Worm (Caenorhabditis elegans) whole organism, midembryonic: Measurements from ENCODE around the gene srt-6.

ENCODE experiments used
- T22C8.4 ChIP-seq: fragments of 200-800 bp; sonication (Bioruptor generic); IDR thresholded peaks from 2 replicates; pipeline ENCODE4 v1.3.6; 2022; ENCODE audit warnings: missing genetic modification characterization, missing compliant biosample characterization
- cog-1 ChIP-seq: sonication (generic microtip); optimal IDR thresholded peaks from 2 replicates; lab custom pipeline; 2016; ENCODE audit warnings: missing genetic modification characterization, missing compliant biosample characterization
- flt-1 ChIP-seq: fragments of 200-800 bp; sonication (Bioruptor generic); IDR thresholded peaks from 2 replicates; pipeline ENCODE4 v1.3.6; 2022; ENCODE audit warnings: missing genetic modification characterization, missing compliant biosample characterization
- klf-2 ChIP-seq: fragments of 200-800 bp; sonication (Bioruptor generic); conservative IDR thresholded peaks from 2 replicates; pipeline ENCODE4 v1.3.6; 2022; ENCODE audit warnings: missing genetic modification reagents, missing genetic modification characterization, missing compliant biosample characterization
- med-1 ChIP-seq: sonication (generic microtip); optimal IDR thresholded peaks from 2 replicates; lab custom pipeline; 2017; ENCODE audit warnings: missing genetic modification characterization, mild to moderate bottlenecking, missing compliant biosample characterization, antibody characterized with exemption, missing genetic modification reagents; ENCODE audit not compliant: insufficient read depth
- ref-1 ChIP-seq: fragments of 200-800 bp; sonication (Bioruptor generic); conservative IDR thresholded peaks from 2 replicates; pipeline ENCODE4 v1.3.6; 2022; ENCODE audit warnings: missing genetic modification reagents, missing genetic modification characterization, missing compliant biosample characterization
- tab-1 ChIP-seq: fragments of 200-800 bp; sonication (Bioruptor generic); IDR thresholded peaks from 2 replicates; pipeline ENCODE4 v1.3.6; 2022; ENCODE audit warnings: missing genetic modification characterization, missing compliant biosample characterization
- ztf-23 ChIP-seq: fragments of 200-800 bp; sonication (Bioruptor generic); IDR thresholded peaks from 2 replicates; pipeline ENCODE4 v1.3.6; 2022; ENCODE audit warnings: missing genetic modification reagents, missing genetic modification characterization, missing compliant biosample characterization
- ztf-29 ChIP-seq: fragments of 200-800 bp; sonication (Bioruptor generic); IDR thresholded peaks from 2 replicates; pipeline ENCODE4 v1.3.6; 2022; ENCODE audit warnings: missing genetic modification reagents, missing genetic modification characterization, missing compliant biosample characterization

DNA sequence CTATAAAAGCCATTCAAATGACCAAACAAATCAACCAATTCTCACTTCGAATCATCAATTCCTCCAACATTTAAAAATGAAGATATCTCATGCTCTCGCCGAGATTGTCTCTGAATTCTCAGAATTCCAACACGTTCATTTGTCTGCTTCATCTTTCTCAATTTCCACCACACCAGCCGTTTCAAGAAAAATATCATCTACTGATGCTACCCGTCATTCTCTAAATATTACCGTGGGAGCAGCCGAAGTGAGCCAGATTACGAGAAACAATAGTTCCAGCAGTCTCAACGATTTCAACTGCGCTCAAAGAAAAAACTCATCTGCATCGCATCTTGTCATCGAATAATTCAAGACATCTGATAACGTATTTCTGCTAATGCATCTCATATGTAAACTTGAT is 6.3 kb upstream of the srt-6 start, which contains the start of gene F18E3.12:
- TF ChIP-seq flt-1 (GFP tag; lab: Robert Waterston, UW) (no peak), med-1 (GFP tag; lab: Kevin White, UChicago) (no peak), ref-1 (no peak), ztf-23 (GFP tag; lab: Robert Waterston, UW) (no peak), T22C8.4 (GFP tag; lab: Robert Waterston, UW) (no peak), ztf-29 (no peak), cog-1 (tag; lab: Kevin White, UChicago) (no peak), klf-2 (no peak), tab-1 (GFP tag; lab: Robert Waterston, UW) (no peak)
